Fruit fly (Drosophila melanogaster) whole organism, embryonic: ENCODE results near the gene CG7987.

Experiments
- Antp ChIP-seq: fragments of 200-800 bp; sonication (Bioruptor generic); optimal IDR thresholded peaks from 3 replicates; lab custom pipeline; 2016; ENCODE audit warnings: missing biosample characterization, missing genetic modification characterization
- B-H2 ChIP-seq: fragments of 200-800 bp; sonication (Bioruptor generic); optimal IDR thresholded peaks from 2 replicates; lab custom pipeline; 2018; ENCODE audit warnings: missing biosample characterization, mild to moderate bottlenecking, missing genetic modification characterization
- Blimp-1 ChIP-seq: fragments of 200-800 bp; sonication (Bioruptor generic); optimal IDR thresholded peaks from 3 replicates; lab custom pipeline; 2018; ENCODE audit warnings: missing biosample characterization, missing genetic modification characterization, mild to moderate bottlenecking, moderate library complexity, missing genetic modification reagents
- CG10321 ChIP-seq: fragments of 200-800 bp; sonication (Bioruptor generic); IDR thresholded peaks from 2 replicates; pipeline ENCODE4 v1.3.6; 2022; ENCODE audit warnings: missing biosample characterization, missing genetic modification characterization
- CG12236 ChIP-seq: fragments of 200-800 bp; sonication (Bioruptor generic); optimal IDR thresholded peaks from 2 replicates; lab custom pipeline; 2016; ENCODE audit warnings: missing biosample characterization, missing genetic modification characterization
- CG12942 ChIP-seq: fragments of 200-800 bp; sonication (Bioruptor generic); optimal IDR thresholded peaks from 3 replicates; lab custom pipeline; 2016; ENCODE audit warnings: missing biosample characterization, missing genetic modification characterization
- CG14441 ChIP-seq: fragments of 200-800 bp; sonication (Bioruptor generic); IDR thresholded peaks from 2 replicates; pipeline ENCODE4 v1.3.6; 2022; ENCODE audit warnings: missing biosample characterization, missing genetic modification characterization
- CG14667 ChIP-seq: fragments of 200-800 bp; sonication (Bioruptor generic); IDR thresholded peaks from 2 replicates; pipeline ENCODE4 v1.3.6; 2022; ENCODE audit warnings: missing biosample characterization, missing genetic modification characterization
- CG14965 ChIP-seq: fragments of 200-800 bp; sonication (Bioruptor generic); optimal IDR thresholded peaks from 2 replicates; lab custom pipeline; 2016; ENCODE audit warnings: missing biosample characterization, missing genetic modification characterization, borderline replicate concordance
- CG16779 ChIP-seq: fragments of 200-800 bp; sonication (Bioruptor generic); IDR thresholded peaks from 2 replicates; pipeline ENCODE4 v1.3.6; 2022; ENCODE audit warnings: missing biosample characterization, missing genetic modification characterization
- CG17359 ChIP-seq: fragments of 200-800 bp; sonication (Bioruptor generic); optimal IDR thresholded peaks from 3 replicates; lab custom pipeline; 2018; ENCODE audit warnings: missing biosample characterization, mild to moderate bottlenecking, missing genetic modification characterization, moderate library complexity
- CG17829 ChIP-seq: fragments of 200-800 bp; optimal IDR thresholded peaks from 2 replicates; lab custom pipeline; 2019; ENCODE audit warnings: missing biosample characterization, mild to moderate bottlenecking, missing genetic modification characterization, moderate library complexity
- CG2889 ChIP-seq: fragments of 200-800 bp; sonication (Bioruptor generic); IDR thresholded peaks from 3 replicates; pipeline ENCODE4 v1.3.6; 2022; ENCODE audit warnings: missing biosample characterization, missing genetic modification characterization
- CG3065 ChIP-seq: fragments of 200-800 bp; sonication (Bioruptor generic); optimal IDR thresholded peaks from 2 replicates; lab custom pipeline; 2016; ENCODE audit warnings: missing biosample characterization, missing genetic modification characterization
- CG31441 ChIP-seq: fragments of 200-800 bp; sonication (Bioruptor generic); IDR thresholded peaks from 2 replicates; pipeline ENCODE4 v1.3.6; 2022; ENCODE audit warnings: missing biosample characterization, missing genetic modification characterization
- CG4282 ChIP-seq: fragments of 200-800 bp; sonication (Bioruptor generic); optimal IDR thresholded peaks from 2 replicates; lab custom pipeline; 2016; ENCODE audit warnings: missing biosample characterization, missing genetic modification characterization
- CG5245 ChIP-seq: fragments of 200-800 bp; sonication (Bioruptor generic); optimal IDR thresholded peaks from 3 replicates; lab custom pipeline; 2016; ENCODE audit warnings: missing biosample characterization, missing genetic modification characterization
- CG6791 ChIP-seq: fragments of 200-800 bp; sonication (Bioruptor generic); IDR thresholded peaks from 3 replicates; pipeline ENCODE4 v1.3.6; 2022; ENCODE audit warnings: missing biosample characterization, missing genetic modification characterization; ENCODE audit not compliant: partially characterized antibody
- CG6813 ChIP-seq: fragments of 200-800 bp; sonication (Bioruptor generic); optimal IDR thresholded peaks from 2 replicates; lab custom pipeline; 2017; ENCODE audit warnings: missing biosample characterization, missing genetic modification characterization, mild to moderate bottlenecking, moderate library complexity, missing genetic modification reagents
- CG7839 ChIP-seq: fragments of 200-800 bp; sonication (Bioruptor generic); optimal IDR thresholded peaks from 3 replicates; lab custom pipeline; 2018; ENCODE audit warnings: missing biosample characterization, mild to moderate bottlenecking, missing genetic modification characterization, moderate library complexity
- CG8388 ChIP-seq: fragments of 200-800 bp; sonication (Bioruptor generic); optimal IDR thresholded peaks from 2 replicates; lab custom pipeline; 2019; ENCODE audit warnings: missing biosample characterization, mild to moderate bottlenecking, missing genetic modification characterization, moderate library complexity
- CG9437 ChIP-seq: fragments of 200-800 bp; sonication (Bioruptor generic); optimal IDR thresholded peaks from 2 replicates; lab custom pipeline; 2018; ENCODE audit warnings: missing biosample characterization, mild to moderate bottlenecking, missing genetic modification characterization
- CrebB ChIP-seq: fragments of 200-800 bp; sonication (Bioruptor generic); optimal IDR thresholded peaks from 3 replicates; lab custom pipeline; 2018; ENCODE audit warnings: missing biosample characterization, mild to moderate bottlenecking, missing genetic modification characterization
- E2f2 ChIP-seq: fragments of 200-800 bp; sonication (Bioruptor generic); IDR thresholded peaks from 2 replicates; pipeline ENCODE4 v1.3.6; 2022; ENCODE audit warnings: missing biosample characterization, missing genetic modification characterization
- Ets65A ChIP-seq: fragments of 200-800 bp; sonication (Bioruptor generic); peaks from one replicate; lab custom pipeline; 2016; ENCODE audit warnings: missing biosample characterization, missing genetic modification characterization
- H2.0 ChIP-seq: fragments of 200-800 bp; sonication (Bioruptor generic); IDR thresholded peaks from 2 replicates; pipeline ENCODE4 v1.3.6; 2022; ENCODE audit warnings: missing biosample characterization, missing genetic modification characterization
- Hr39 ChIP-seq: fragments of >200 bp; optimal IDR thresholded peaks from 2 replicates; lab custom pipeline; 2017
- Lhr ChIP-seq: fragments of 200-800 bp; sonication (Bioruptor generic); optimal IDR thresholded peaks from 3 replicates; lab custom pipeline; 2017; ENCODE audit warnings: mild to moderate bottlenecking, missing biosample characterization, missing genetic modification reagents, missing genetic modification characterization
- Myb ChIP-seq: fragments of 200-800 bp; sonication (Bioruptor generic); optimal IDR thresholded peaks from 2 replicates; lab custom pipeline; 2016; ENCODE audit warnings: missing biosample characterization, missing genetic modification characterization
- NC2β ChIP-seq: fragments of 200-800 bp; sonication (Bioruptor generic); optimal IDR thresholded peaks from 2 replicates; lab custom pipeline; 2016; ENCODE audit warnings: missing biosample characterization, missing genetic modification characterization
- Optix ChIP-seq: fragments of 200-800 bp; sonication (Bioruptor generic); IDR thresholded peaks from 3 replicates; pipeline ENCODE4 v1.3.6; 2022; ENCODE audit warnings: missing biosample characterization, missing genetic modification characterization
- Xbp1 ChIP-seq: fragments of 200-800 bp; sonication (Bioruptor generic); optimal IDR thresholded peaks from 3 replicates; lab custom pipeline; 2016; ENCODE audit warnings: missing biosample characterization, mild to moderate bottlenecking, missing genetic modification characterization
- bbx ChIP-seq: fragments of 200-800 bp; sonication (Bioruptor generic); IDR thresholded peaks from 2 replicates; pipeline ENCODE4 v1.3.6; 2022; ENCODE audit warnings: missing biosample characterization, missing genetic modification characterization; ENCODE audit not compliant: partially characterized antibody
- ci ChIP-seq: fragments of 200-800 bp; sonication (Bioruptor generic); IDR thresholded peaks from 3 replicates; pipeline ENCODE4 v1.3.6; 2022; ENCODE audit warnings: missing biosample characterization, missing genetic modification characterization
- crp ChIP-seq, 2 experiments: fragments of 200-800 bp; sonication (Bioruptor generic); optimal IDR thresholded peaks; 2 replicates in 1 of 2; 3 replicates in 1 of 2; lab custom pipeline; 2017; ENCODE audit warnings: missing biosample characterization in 2 of 2, missing genetic modification characterization in 2 of 2, mild to moderate bottlenecking in 1 of 2, moderate library complexity in 1 of 2
- dimm ChIP-seq: fragments of 200-800 bp; sonication (Bioruptor generic); IDR thresholded peaks from 2 replicates; pipeline ENCODE4 v1.3.6; 2022; ENCODE audit warnings: missing biosample characterization, missing genetic modification characterization
- disco-r ChIP-seq: fragments of 200-800 bp; sonication (Bioruptor generic); optimal IDR thresholded peaks from 2 replicates; lab custom pipeline; 2016; ENCODE audit warnings: missing biosample characterization, missing genetic modification characterization
- emc ChIP-seq: fragments of 200-800 bp; sonication (Bioruptor generic); optimal IDR thresholded peaks from 2 replicates; lab custom pipeline; 2016; ENCODE audit warnings: missing biosample characterization, missing genetic modification characterization
- en ChIP-seq: fragments of 200-800 bp; sonication (Bioruptor generic); optimal IDR thresholded peaks from 2 replicates; lab custom pipeline; 2016; ENCODE audit warnings: missing biosample characterization, missing genetic modification characterization
- eve ChIP-seq, 2 experiments: fragments of >200 bp; optimal IDR thresholded peaks; 2 replicates each; lab custom pipeline; 2017; ENCODE audit warnings: missing biosample characterization in 2 of 2, missing genetic modification characterization in 2 of 2
- fd3F ChIP-seq: fragments of 200-800 bp; sonication (Bioruptor generic); optimal IDR thresholded peaks from 2 replicates; lab custom pipeline; 2018; ENCODE audit warnings: missing biosample characterization, mild to moderate bottlenecking, missing genetic modification characterization, moderate library complexity
- gcm ChIP-seq: fragments of 200-800 bp; sonication (Bioruptor generic); optimal IDR thresholded peaks from 2 replicates; lab custom pipeline; 2019; ENCODE audit warnings: missing biosample characterization, mild to moderate bottlenecking, missing genetic modification characterization, moderate library complexity
- lilli ChIP-seq: fragments of 200-800 bp; sonication (Bioruptor generic); optimal IDR thresholded peaks from 3 replicates; lab custom pipeline; 2016; ENCODE audit warnings: missing biosample characterization, missing genetic modification characterization
- phol ChIP-seq: fragments of 200-800 bp; sonication (Bioruptor generic); optimal IDR thresholded peaks from 3 replicates; lab custom pipeline; 2018; ENCODE audit warnings: missing biosample characterization, mild to moderate bottlenecking, missing genetic modification characterization, moderate library complexity
- rib ChIP-seq: fragments of 200-800 bp; sonication (Bioruptor generic); IDR thresholded peaks from 2 replicates; pipeline ENCODE4 v1.3.6; 2022; ENCODE audit warnings: missing biosample characterization, missing genetic modification characterization
- ro ChIP-seq: fragments of 200-800 bp; sonication (Bioruptor generic); IDR thresholded peaks from 2 replicates; pipeline ENCODE4 v1.3.6; 2022; ENCODE audit warnings: missing biosample characterization, missing genetic modification characterization
- salm ChIP-seq: fragments of 200-800 bp; sonication (Bioruptor generic); optimal IDR thresholded peaks from 2 replicates; lab custom pipeline; 2018; ENCODE audit warnings: missing biosample characterization, mild to moderate bottlenecking, missing genetic modification characterization
- unc-4 ChIP-seq: fragments of 200-800 bp; sonication (Bioruptor generic); IDR thresholded peaks from 2 replicates; pipeline ENCODE4 v1.3.6; 2022; ENCODE audit warnings: missing biosample characterization, missing genetic modification characterization; ENCODE audit not compliant: partially characterized antibody
- vnd ChIP-seq: fragments of 200-800 bp; sonication (Bioruptor generic); IDR thresholded peaks from 3 replicates; pipeline ENCODE4 v1.3.6; 2022; ENCODE audit warnings: missing biosample characterization, missing genetic modification characterization; ENCODE audit not compliant: partially characterized antibody
- wdn ChIP-seq: fragments of 200-800 bp; sonication (Bioruptor generic); IDR thresholded peaks from 2 replicates; pipeline ENCODE4 v1.3.6; 2022; ENCODE audit warnings: missing biosample characterization, missing genetic modification characterization
- zen ChIP-seq: fragments of 200-800 bp; sonication (Bioruptor generic); optimal IDR thresholded peaks from 3 replicates; lab custom pipeline; 2018; ENCODE audit warnings: missing biosample characterization, mild to moderate bottlenecking, missing genetic modification characterization, moderate library complexity
- zf30C ChIP-seq: fragments of 200-800 bp; sonication (Bioruptor generic); optimal IDR thresholded peaks from 3 replicates; lab custom pipeline; 2018; ENCODE audit warnings: missing biosample characterization, mild to moderate bottlenecking, missing genetic modification characterization

Gene CG7987

dm6 chr3R:14589483-14589882 is 13.8 kb upstream of the CG7987 start (continued):
- TF ChIP-seq ci, result peak; percentile 27; the same call in 1 of the 3 replicates
- TF ChIP-seq CG17829 (tag; lab: Kevin White, UChicago), result peak; percentile 39
- TF ChIP-seq E2f2, result no peak
- no peak for TF ChIP-seq lilli (GFP tag; lab: Kevin White, UChicago)
- no peak for TF ChIP-seq Antp (GFP tag; lab: Kevin White, UChicago)
- no peak for TF ChIP-seq vnd
- no peak for TF ChIP-seq unc-4
- no peak for TF ChIP-seq bbx (GFP tag; lab: Robert Waterston, UW)
- TF ChIP-seq Ets65A (GFP tag; lab: Kevin White, UChicago), result peak; percentile 89
- TF ChIP-seq Lhr, result no peak
- no peak for TF ChIP-seq wdn
- no peak for TF ChIP-seq CG6813 (GFP tag; lab: Kevin White, UChicago)
- no peak for TF ChIP-seq B-H2 (GFP tag; lab: Kevin White, UChicago)
- no peak for TF ChIP-seq en (GFP tag; lab: Kevin White, UChicago)
- no peak for TF ChIP-seq Hr39 (lab: Kevin White, UChicago)
- TF ChIP-seq CG4282 (GFP tag; lab: Kevin White, UChicago), result no peak
- no peak for TF ChIP-seq gcm (GFP tag; lab: Kevin White, UChicago)
- TF ChIP-seq crp (GFP tag; optimal IDR thresholded peaks at IDR 0.05; lab: Kevin White, UChicago), result no peak
- TF ChIP-seq CG14667 (GFP tag; lab: Robert Waterston, UW), result no peak
- no peak for TF ChIP-seq CG14441 (GFP tag; lab: Robert Waterston, UW)
- TF ChIP-seq eve (GFP tag; optimal IDR thresholded peaks at IDR 0.05; lab: Kevin White, UChicago), result no peak
- no peak for TF ChIP-seq rib (GFP tag; lab: Robert Waterston, UW)
- TF ChIP-seq CG12942 (GFP tag; lab: Kevin White, UChicago), result no peak
- no peak for TF ChIP-seq H2.0 (GFP tag; lab: Robert Waterston, UW)
- no peak for TF ChIP-seq Blimp-1 (GFP tag; lab: Kevin White, UChicago)
- TF ChIP-seq salm (tag; lab: Kevin White, UChicago), result no peak
- no peak for TF ChIP-seq CG10321 (GFP tag; lab: Robert Waterston, UW)
- TF ChIP-seq CG9437 (GFP tag; lab: Kevin White, UChicago), result no peak
- TF ChIP-seq Myb (GFP tag; lab: Kevin White, UChicago), result no peak
- TF ChIP-seq CG12236 (GFP tag; lab: Kevin White, UChicago), result no peak
- TF ChIP-seq CG2889 (GFP tag; lab: Robert Waterston, UW), result no peak
- no peak for TF ChIP-seq dimm (GFP tag; lab: Robert Waterston, UW)
- no peak for TF ChIP-seq CG16779 (GFP tag; lab: Robert Waterston, UW)
- TF ChIP-seq emc, result no peak
- peak; percentile 27 for TF ChIP-seq phol (tag; lab: Kevin White, UChicago)
- TF ChIP-seq CG8388 (GFP tag; lab: Kevin White, UChicago), result peak; percentile 14
- TF ChIP-seq CG31441 (GFP tag; lab: Robert Waterston, UW), result no peak
- TF ChIP-seq zen, result peak; percentile 31
- TF ChIP-seq CG7839 (tag; lab: Kevin White, UChicago), result no peak
- no peak for TF ChIP-seq CG5245 (GFP tag; lab: Kevin White, UChicago)
- no peak for TF ChIP-seq CG6791 (GFP tag; lab: Robert Waterston, UW)
- TF ChIP-seq ro, result no peak
- TF ChIP-seq disco-r (GFP tag; lab: Kevin White, UChicago), result no peak
- TF ChIP-seq Optix (GFP tag; lab: Robert Waterston, UW), result no peak
- no peak for TF ChIP-seq CG14965
- TF ChIP-seq CG17359 (tag; lab: Kevin White, UChicago), result no peak
- peak; percentile 4 for TF ChIP-seq Xbp1 (GFP tag; lab: Kevin White, UChicago)
- TF ChIP-seq NC2β (GFP tag; lab: Kevin White, UChicago), result no peak
- peak; percentile 94 for TF ChIP-seq zf30C
- TF ChIP-seq fd3F (GFP tag; lab: Kevin White, UChicago), result no peak
- no peak for TF ChIP-seq CG3065 (GFP tag; lab: Kevin White, UChicago)
- no peak for TF ChIP-seq CrebB (tag; lab: Kevin White, UChicago)
